Fruit fly (Drosophila melanogaster) whole organism, embryonic: ENCODE measurements around the gene Drsl2.

Experiments used
- Adf1 ChIP-seq: fragments of 200-800 bp; sonication (Bioruptor generic); IDR thresholded peaks from 2 replicates; pipeline ENCODE4 v1.3.6; 2022; ENCODE audit warnings: missing biosample characterization, missing genetic modification characterization
- Antp ChIP-seq: fragments of 200-800 bp; sonication (Bioruptor generic); optimal IDR thresholded peaks from 3 replicates; lab custom pipeline; 2016; ENCODE audit warnings: missing biosample characterization, missing genetic modification characterization
- BtbVII ChIP-seq: fragments of 200-800 bp; sonication (Bioruptor generic); optimal IDR thresholded peaks from 3 replicates; lab custom pipeline; 2017; ENCODE audit warnings: missing biosample characterization, mild to moderate bottlenecking, missing genetic modification characterization
- CG10267 ChIP-seq: fragments of 200-800 bp; sonication (Bioruptor generic); optimal IDR thresholded peaks from 2 replicates; lab custom pipeline; 2018; ENCODE audit warnings: missing biosample characterization, mild to moderate bottlenecking, missing genetic modification characterization, moderate library complexity
- CG10274 ChIP-seq: fragments of 200-800 bp; sonication (Bioruptor generic); optimal IDR thresholded peaks from 3 replicates; lab custom pipeline; 2017; ENCODE audit warnings: missing biosample characterization, mild to moderate bottlenecking, missing genetic modification characterization
- CG10431 ChIP-seq: fragments of 200-800 bp; sonication (Bioruptor generic); optimal IDR thresholded peaks from 3 replicates; lab custom pipeline; 2018; ENCODE audit warnings: missing biosample characterization, mild to moderate bottlenecking, missing genetic modification characterization
- CG11456 ChIP-seq: fragments of 200-800 bp; sonication (Bioruptor generic); IDR thresholded peaks from 3 replicates; pipeline ENCODE4 v1.3.6; 2022; ENCODE audit warnings: missing biosample characterization, missing genetic modification characterization
- CG11723 ChIP-seq: fragments of 200-800 bp; sonication (Bioruptor generic); optimal IDR thresholded peaks from 2 replicates; lab custom pipeline; 2017; ENCODE audit warnings: missing biosample characterization, mild to moderate bottlenecking, missing genetic modification characterization
- CG12299 ChIP-seq: fragments of 200-800 bp; sonication (Bioruptor generic); optimal IDR thresholded peaks from 2 replicates; lab custom pipeline; 2018; ENCODE audit warnings: missing biosample characterization, mild to moderate bottlenecking, missing genetic modification characterization
- CG13424 ChIP-seq: fragments of 200-800 bp; sonication (Bioruptor generic); optimal IDR thresholded peaks from 2 replicates; lab custom pipeline; 2019; ENCODE audit warnings: missing biosample characterization, mild to moderate bottlenecking, missing genetic modification characterization, moderate library complexity
- CG13894 ChIP-seq: fragments of 200-800 bp; sonication (Bioruptor generic); optimal IDR thresholded peaks from 3 replicates; lab custom pipeline; 2018; ENCODE audit warnings: missing biosample characterization, mild to moderate bottlenecking, missing genetic modification characterization, moderate library complexity
- CG1529 ChIP-seq: fragments of 200-800 bp; sonication (Bioruptor generic); optimal IDR thresholded peaks from 3 replicates; lab custom pipeline; 2018; ENCODE audit warnings: missing biosample characterization, missing genetic modification characterization
- CG16779 ChIP-seq: fragments of 200-800 bp; sonication (Bioruptor generic); IDR thresholded peaks from 2 replicates; pipeline ENCODE4 v1.3.6; 2022; ENCODE audit warnings: missing biosample characterization, missing genetic modification characterization
- CG17829 ChIP-seq: fragments of 200-800 bp; optimal IDR thresholded peaks from 2 replicates; lab custom pipeline; 2019; ENCODE audit warnings: missing biosample characterization, mild to moderate bottlenecking, missing genetic modification characterization, moderate library complexity
- CG18262 ChIP-seq: fragments of 200-800 bp; optimal IDR thresholded peaks from 3 replicates; lab custom pipeline; 2019; ENCODE audit warnings: missing biosample characterization, mild to moderate bottlenecking, missing genetic modification characterization, moderate library complexity
- CG2120 ChIP-seq: fragments of 200-800 bp; sonication (Bioruptor generic); optimal IDR thresholded peaks from 3 replicates; lab custom pipeline; 2016; ENCODE audit warnings: missing biosample characterization, missing genetic modification characterization
- CG32532 ChIP-seq: fragments of 200-800 bp; sonication (Bioruptor generic); IDR thresholded peaks from 2 replicates; pipeline ENCODE4 v1.3.6; 2022; ENCODE audit warnings: missing biosample characterization, missing genetic modification characterization
- CG32767 ChIP-seq: fragments of 200-800 bp; sonication (Bioruptor generic); IDR thresholded peaks from 2 replicates; pipeline ENCODE4 v1.3.6; 2022; ENCODE audit warnings: missing biosample characterization, missing genetic modification characterization
- CG4617 ChIP-seq: fragments of 200-800 bp; sonication (Bioruptor generic); optimal IDR thresholded peaks from 3 replicates; lab custom pipeline; 2016; ENCODE audit warnings: missing biosample characterization, missing genetic modification characterization, borderline replicate concordance
- CG4820 ChIP-seq: fragments of 200-800 bp; sonication (Bioruptor generic); optimal IDR thresholded peaks from 3 replicates; lab custom pipeline; 2016; ENCODE audit warnings: missing biosample characterization, missing genetic modification characterization
- CG4854 ChIP-seq: fragments of 200-800 bp; sonication (Bioruptor generic); optimal IDR thresholded peaks from 2 replicates; lab custom pipeline; 2016; ENCODE audit warnings: missing biosample characterization, missing genetic modification characterization, inconsistent platforms
- CG5245 ChIP-seq: fragments of 200-800 bp; sonication (Bioruptor generic); optimal IDR thresholded peaks from 3 replicates; lab custom pipeline; 2016; ENCODE audit warnings: missing biosample characterization, missing genetic modification characterization
- CG6254 ChIP-seq: fragments of 200-800 bp; sonication (Bioruptor generic); optimal IDR thresholded peaks from 3 replicates; lab custom pipeline; 2017; ENCODE audit warnings: mild to moderate bottlenecking, missing biosample characterization, missing genetic modification reagents, missing genetic modification characterization
- CG7987 ChIP-seq: fragments of 200-800 bp; sonication (Bioruptor generic); optimal IDR thresholded peaks from 2 replicates; lab custom pipeline; 2018; ENCODE audit warnings: missing biosample characterization, mild to moderate bottlenecking, missing genetic modification characterization, moderate library complexity
- CG8359 ChIP-seq: fragments of 200-800 bp; sonication (Bioruptor generic); optimal IDR thresholded peaks from 2 replicates; lab custom pipeline; 2017; ENCODE audit warnings: missing biosample characterization, mild to moderate bottlenecking, missing genetic modification characterization, borderline replicate concordance
- CG8388 ChIP-seq: fragments of 200-800 bp; sonication (Bioruptor generic); optimal IDR thresholded peaks from 2 replicates; lab custom pipeline; 2019; ENCODE audit warnings: missing biosample characterization, mild to moderate bottlenecking, missing genetic modification characterization, moderate library complexity
- CG8478 ChIP-seq: fragments of >200 bp; optimal IDR thresholded peaks from 2 replicates; lab custom pipeline; 2018
- CG8765 ChIP-seq: fragments of 200-800 bp; sonication (Bioruptor generic); IDR thresholded peaks from 2 replicates; pipeline ENCODE4 v1.3.6; 2022; ENCODE audit warnings: missing biosample characterization, missing genetic modification characterization
- CG9932 ChIP-seq: fragments of 200-800 bp; sonication (Bioruptor generic); IDR thresholded peaks from 2 replicates; pipeline ENCODE4 v1.3.6; 2022; ENCODE audit warnings: missing biosample characterization, missing genetic modification characterization
- CHES-1-like ChIP-seq: fragments of 200-800 bp; sonication (Bioruptor generic); optimal IDR thresholded peaks from 2 replicates; lab custom pipeline; 2016; ENCODE audit warnings: missing biosample characterization, missing genetic modification characterization
- CTCF ChIP-seq: fragments of 200-800 bp; sonication (Bioruptor generic); optimal IDR thresholded peaks from 2 replicates; lab custom pipeline; 2017; ENCODE audit warnings: missing biosample characterization, mild to moderate bottlenecking, missing genetic modification characterization, moderate library complexity
- Dip2 ChIP-seq: fragments of 200-800 bp; sonication (Bioruptor generic); IDR thresholded peaks from 2 replicates; pipeline ENCODE4 v1.3.6; 2022; ENCODE audit warnings: missing biosample characterization, missing genetic modification characterization
- Kr ChIP-seq: fragments of 200-800 bp; sonication (Bioruptor generic); optimal IDR thresholded peaks from 2 replicates; lab custom pipeline; 2017; ENCODE audit warnings: missing biosample characterization, mild to moderate bottlenecking, missing genetic modification characterization
- Myb ChIP-seq: fragments of 200-800 bp; sonication (Bioruptor generic); optimal IDR thresholded peaks from 2 replicates; lab custom pipeline; 2016; ENCODE audit warnings: missing biosample characterization, missing genetic modification characterization
- Nf-YB ChIP-seq: fragments of 200-800 bp; sonication (Bioruptor generic); optimal IDR thresholded peaks from 3 replicates; lab custom pipeline; 2019; ENCODE audit warnings: missing biosample characterization, mild to moderate bottlenecking, missing genetic modification characterization, moderate library complexity
- Pdp1 ChIP-seq, 2 experiments: fragments of 200-800 bp; sonication (Bioruptor generic); optimal IDR thresholded peaks; 3 replicates each; lab custom pipeline; 2016; ENCODE audit warnings: missing biosample characterization in 2 of 2, missing genetic modification characterization in 2 of 2, mild to moderate bottlenecking in 1 of 2, moderate library complexity in 1 of 2
- Sry-δ ChIP-seq: fragments of 200-800 bp; sonication (Bioruptor generic); optimal IDR thresholded peaks from 2 replicates; lab custom pipeline; 2016; ENCODE audit warnings: missing biosample characterization, missing genetic modification characterization
- Tbp ChIP-seq: fragments of >200 bp; optimal IDR thresholded peaks from 2 replicates; lab custom pipeline; 2018; ENCODE audit warnings: missing biosample characterization, missing genetic modification characterization
- crol ChIP-seq: fragments of 200-800 bp; sonication (Bioruptor generic); IDR thresholded peaks from 2 replicates; pipeline ENCODE4 v1.3.6; 2022; ENCODE audit warnings: missing biosample characterization, missing genetic modification characterization
- ham ChIP-seq: fragments of 200-800 bp; sonication (Bioruptor generic); IDR thresholded peaks from 2 replicates; pipeline ENCODE4 v1.3.6; 2022; ENCODE audit warnings: missing biosample characterization, missing genetic modification characterization
- hb ChIP-seq: fragments of 200-800 bp; sonication (Bioruptor generic); IDR thresholded peaks from 3 replicates; pipeline ENCODE4 v1.3.6; 2022; ENCODE audit warnings: missing biosample characterization, missing genetic modification characterization; ENCODE audit not compliant: partially characterized antibody
- jumu ChIP-seq: fragments of 200-800 bp; sonication (Bioruptor generic); optimal IDR thresholded peaks from 3 replicates; lab custom pipeline; 2016; ENCODE audit warnings: missing biosample characterization, missing genetic modification characterization
- nerfin-1 ChIP-seq: fragments of 200-800 bp; sonication (Bioruptor generic); optimal IDR thresholded peaks from 3 replicates; lab custom pipeline; 2019; ENCODE audit warnings: missing biosample characterization, mild to moderate bottlenecking, missing genetic modification characterization, moderate library complexity
- pnt ChIP-seq: fragments of 200-800 bp; sonication (Bioruptor generic); optimal IDR thresholded peaks from 3 replicates; lab custom pipeline; 2016; ENCODE audit warnings: missing biosample characterization, missing genetic modification characterization
- sc ChIP-seq, 3 experiments: fragments of >200 bp in 2 of 3; fragments of 200-800 bp in 1 of 3; sonication (Bioruptor generic) in 1 of 3; optimal IDR thresholded peaks; 2 replicates in 2 of 3; 3 replicates in 1 of 3; lab custom pipeline; 2017; ENCODE audit warnings: mild to moderate bottlenecking in 1 of 3, missing biosample characterization in 1 of 3, missing genetic modification characterization in 1 of 3, missing genetic modification reagents in 1 of 3
- sens ChIP-seq: fragments of 200-800 bp; sonication (Bioruptor generic); peaks from one replicate; lab custom pipeline; 2016; ENCODE audit warnings: missing biosample characterization, missing genetic modification characterization
- slou ChIP-seq: fragments of 200-800 bp; sonication (Bioruptor generic); optimal IDR thresholded peaks from 3 replicates; lab custom pipeline; 2016; ENCODE audit warnings: missing biosample characterization, missing genetic modification characterization
- so ChIP-seq: fragments of 200-800 bp; sonication (Bioruptor generic); IDR thresholded peaks from 3 replicates; pipeline ENCODE4 v1.3.6; 2022; ENCODE audit warnings: missing biosample characterization, missing genetic modification characterization
- ssp ChIP-seq: fragments of 200-800 bp; sonication (Bioruptor generic); IDR thresholded peaks from 2 replicates; pipeline ENCODE4 v1.3.6; 2022; ENCODE audit warnings: missing biosample characterization, missing genetic modification characterization
- stc ChIP-seq: fragments of 200-800 bp; sonication (Bioruptor generic); IDR thresholded peaks from 2 replicates; pipeline ENCODE4 v1.3.6; 2022; ENCODE audit warnings: missing biosample characterization, missing genetic modification characterization
- twi ChIP-seq: fragments of 200-800 bp; optimal IDR thresholded peaks from 2 replicates; lab custom pipeline; 2019; ENCODE audit warnings: missing biosample characterization, mild to moderate bottlenecking, missing genetic modification characterization, moderate library complexity
- zen ChIP-seq: fragments of 200-800 bp; sonication (Bioruptor generic); optimal IDR thresholded peaks from 3 replicates; lab custom pipeline; 2018; ENCODE audit warnings: missing biosample characterization, mild to moderate bottlenecking, missing genetic modification characterization, moderate library complexity

The Drsl2 gene

DNA sequence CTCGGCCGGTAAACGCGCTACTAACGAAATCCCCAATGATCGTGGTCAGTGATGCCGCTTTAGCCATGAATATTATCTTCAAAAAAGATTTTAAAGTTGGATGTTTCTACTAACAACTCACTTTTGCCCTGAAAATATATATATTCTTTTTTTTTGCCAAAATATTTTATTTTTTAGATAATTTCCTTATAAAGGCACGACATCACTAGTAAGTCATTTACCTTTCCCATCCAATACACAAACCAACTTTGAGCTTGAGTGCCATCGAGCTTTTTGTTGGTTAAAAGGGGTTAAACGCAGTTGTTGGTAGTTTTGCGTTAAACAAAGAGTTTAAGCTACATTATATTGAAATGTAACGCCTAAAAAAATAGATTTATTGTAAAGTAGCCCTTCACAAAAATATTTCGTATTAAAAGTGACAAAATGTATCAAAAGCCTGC, 11.0 kb upstream of the Drsl2 start, which contains the start of gene CG14968 (continued):
- TF ChIP-seq Kr (GFP tag; lab: Kevin White, UChicago) (no peak), CG13894 (tag; lab: Kevin White, UChicago) (peak; percentile 94), CG9932 (GFP tag; lab: Robert Waterston, UW) (peak; percentile 98), CG4820 (GFP tag; lab: Kevin White, UChicago) (peak; percentile 85), zen (tag; lab: Kevin White, UChicago) (peak; percentile 87), CG10274 (GFP tag; lab: Kevin White, UChicago) (peak; percentile 71), Nf-YB (GFP tag; lab: Kevin White, UChicago) (peak; percentile 81), CG10267 (tag; lab: Kevin White, UChicago) (peak; percentile 84), CG7987 (GFP tag; lab: Kevin White, UChicago) (peak; percentile 88), CG18262 (tag; lab: Kevin White, UChicago) (peak; percentile 92), CG11723 (peak; percentile 86), ssp (GFP tag; lab: Robert Waterston, UW) (peak; percentile 85), Tbp (GFP tag; lab: Kevin White, UChicago) (no peak), CG5245 (GFP tag; lab: Kevin White, UChicago) (peak; percentile 80), CG13424 (tag; lab: Kevin White, UChicago) (peak; percentile 96), CG8359 (peak; percentile 71), hb (GFP tag; lab: Robert Waterston, UW) (no peak), CG8765 (GFP tag; lab: Robert Waterston, UW) (peak; percentile 88), CG1529 (GFP tag; lab: Kevin White, UChicago) (peak; percentile 74), Adf1 (peak; percentile 84), Myb (GFP tag; lab: Kevin White, UChicago) (no peak), CG2120 (GFP tag; lab: Kevin White, UChicago) (peak; percentile 96), BtbVII (GFP tag; lab: Kevin White, UChicago) (peak; percentile 88), CG6254 (GFP tag; lab: Kevin White, UChicago) (peak; percentile 81), CTCF (GFP tag; lab: Kevin White, UChicago) (peak; percentile 60), so (GFP tag; lab: Robert Waterston, UW) (peak; percentile 97), CG32767 (GFP tag; lab: Robert Waterston, UW) (peak; percentile 96), CG8388 (peak; percentile 85), twi (tag; lab: Kevin White, UChicago) (peak; percentile 78), CHES-1-like (GFP tag; lab: Kevin White, UChicago) (peak; percentile 41), Sry-δ (GFP tag; lab: Kevin White, UChicago) (peak; percentile 36), CG10431 (GFP tag; lab: Kevin White, UChicago) (peak; percentile 54), CG12299 (tag; lab: Kevin White, UChicago) (peak; percentile 87), ham (GFP tag; lab: Robert Waterston, UW) (peak; percentile 81), slou (GFP tag; lab: Kevin White, UChicago) (peak; percentile 83), nerfin-1 (tag; lab: Kevin White, UChicago) (peak; percentile 82), sc (optimal IDR thresholded peaks at IDR 0.05; lab: Kevin White, UChicago) (no peak), sc (GFP tag; optimal IDR thresholded peaks at IDR 0.05; lab: Kevin White, UChicago) (peak; percentile 81), CG11456 (peak; percentile 97), CG8478 (no peak), Pdp1 (GFP tag; optimal IDR thresholded peaks at IDR 0.05; lab: Kevin White, UChicago) (peak; percentile 66 to 74), crol (GFP tag; lab: Robert Waterston, UW) (peak; percentile 70), Dip2 (GFP tag; lab: Robert Waterston, UW) (no peak), CG4854 (GFP tag; lab: Kevin White, UChicago) (peak; percentile 90), sens (GFP tag; lab: Kevin White, UChicago) (peak; percentile 97), CG17829 (tag; lab: Kevin White, UChicago) (peak; percentile 91), CG16779 (GFP tag; lab: Robert Waterston, UW) (peak; percentile 91), Antp (GFP tag; lab: Kevin White, UChicago) (peak; percentile 23), jumu (peak; percentile 66), stc (peak; percentile 96), pnt (GFP tag; lab: Kevin White, UChicago) (peak; percentile 19), CG4617 (GFP tag; lab: Kevin White, UChicago) (peak; percentile 67), CG32532 (GFP tag; lab: Robert Waterston, UW) (peak; percentile 98)
